Worm (Caenorhabditis elegans): ENCODE measurements around the gene cdkr-3.

The cdkr-3 gene

ce11 chrV:20266992-20267391 is 2.9 kb upstream of the cdkr-3 start, which contains the start of gene mdt-17 (continued):
- TF ChIP-seq daf-16 (GFP tag; optimal IDR thresholded peaks at IDR 0.05) (no peak), daf-16 (tag; optimal IDR thresholded peaks at IDR 0.05) (peak; percentile 5), mdl-1 (tag; optimal IDR thresholded peaks at IDR 0.05) (no peak), aly-2 (tag; optimal IDR thresholded peaks at IDR 0.05) (no peak), F26F4.8 (GFP tag; conservative IDR thresholded peaks at IDR 0.05) (0 out of 2 replicates have a peak, but pooled peaks have one; percentile 26), nhr-25 (tag; optimal IDR thresholded peaks at IDR 0.05; ENCODE audit: borderline replicate concordance, insufficient read depth) (no peak), mdt-29 (GFP tag; IDR thresholded peaks at IDR 0.05) (no peak), tag-97 (GFP tag; IDR thresholded peaks at IDR 0.05) (no peak), ama-1 (optimal IDR thresholded peaks at IDR 0.05) (peak; percentile 18), lsy-2 (tag; optimal IDR thresholded peaks at IDR 0.05) (no peak), lin-39 (tag; optimal IDR thresholded peaks at IDR 0.05) (no peak), egl-43 (GFP tag; IDR thresholded peaks at IDR 0.05) (no peak), ceh-28 (tag; optimal IDR thresholded peaks at IDR 0.05) (no peak), vab-7 (GFP tag; IDR thresholded peaks at IDR 0.05) (no peak), lir-3 (tag; optimal IDR thresholded peaks at IDR 0.05) (no peak), nhr-77 (tag; optimal IDR thresholded peaks at IDR 0.05) (no peak), Y75B8A.6 (GFP tag; IDR thresholded peaks at IDR 0.05) (no peak), Y48G9A.11 (GFP tag; IDR thresholded peaks at IDR 0.05) (0 out of 2 replicates have a peak, but pooled peaks have one; percentile 52), aha-1 (tag) (peak; percentile 72), nhr-102 (tag; optimal IDR thresholded peaks at IDR 0.05) (no peak), nhr-237 (tag; optimal IDR thresholded peaks at IDR 0.05) (no peak), T20F7.1 (GFP tag; optimal IDR thresholded peaks at IDR 0.05) (no peak), zfp-2 (tag; optimal IDR thresholded peaks at IDR 0.05) (no peak), ZK546.5 (tag; optimal IDR thresholded peaks at IDR 0.05) (no peak)

ce11 chrV:20276923-20277322 is 7.0 kb downstream of the cdkr-3 start:
- TF ChIP-seq mep-1 (tag; optimal IDR thresholded peaks at IDR 0.05) (no peak), arid-1 (GFP tag; conservative IDR thresholded peaks at IDR 0.05) (no peak), ztf-11 (tag; optimal IDR thresholded peaks at IDR 0.05) (no peak), Y5F2A.4 (GFP tag; optimal IDR thresholded peaks at IDR 0.05) (no peak), unc-62 (GFP tag; optimal IDR thresholded peaks at IDR 0.05 in 1 of 2) (no peak), unc-62 (tag; optimal IDR thresholded peaks at IDR 0.05) (no peak), F26F4.8 (GFP tag; conservative IDR thresholded peaks at IDR 0.05) (no peak), gei-8 (GFP tag; optimal IDR thresholded peaks at IDR 0.05) (no peak), F49E8.2 (tag; optimal IDR thresholded peaks at IDR 0.05; ENCODE audit: borderline replicate concordance) (no peak), ceh-62 (tag; optimal IDR thresholded peaks at IDR 0.05) (no peak), dmd-6 (GFP tag; IDR thresholded peaks at IDR 0.05) (no peak), mes-2 (tag; optimal IDR thresholded peaks at IDR 0.05; ENCODE audit: poor library complexity, severe bottlenecking) (no peak), lin-39 (tag; optimal IDR thresholded peaks at IDR 0.05) (no peak), zip-2 (tag; optimal IDR thresholded peaks at IDR 0.05) (no peak), ceh-44 (GFP tag; IDR thresholded peaks at IDR 0.05) (no peak), nhr-77 (tag; optimal IDR thresholded peaks at IDR 0.05) (no peak)

ce11 chrV:20279309-20279708 is 9.4 kb downstream of the cdkr-3 start:
- TF ChIP-seq ZK546.5 (tag; optimal IDR thresholded peaks at IDR 0.05): no peak
- TF ChIP-seq jun-1 (tag; optimal IDR thresholded peaks at IDR 0.05): no peak
- no peak for TF ChIP-seq duxl-1 (tag; optimal IDR thresholded peaks at IDR 0.05; ENCODE audit: poor library complexity)
- TF ChIP-seq daf-8 (GFP tag; IDR thresholded peaks at IDR 0.05): no peak
- no peak for TF ChIP-seq ceh-28 (tag; optimal IDR thresholded peaks at IDR 0.05)
- TF ChIP-seq nhr-11 (tag; optimal IDR thresholded peaks at IDR 0.05): no peak
- no peak for TF ChIP-seq nhr-76 (tag; optimal IDR thresholded peaks at IDR 0.05)
- no peak for TF ChIP-seq ctbp-1 (GFP tag; IDR thresholded peaks at IDR 0.05)
- TF ChIP-seq fkh-10 (GFP tag; optimal IDR thresholded peaks at IDR 0.05): no peak
- no peak for TF ChIP-seq zag-1 (tag; optimal IDR thresholded peaks at IDR 0.05)
- no peak for TF ChIP-seq nhr-41 (GFP tag; IDR thresholded peaks at IDR 0.05)
- TF ChIP-seq cey-2 (tag; optimal IDR thresholded peaks at IDR 0.05; ENCODE audit: borderline replicate concordance, insufficient read depth): no peak
- no peak for TF ChIP-seq nhr-10 (tag; optimal IDR thresholded peaks at IDR 0.05)
- no peak for TF ChIP-seq zip-2 (tag; optimal IDR thresholded peaks at IDR 0.05)
- no peak for TF ChIP-seq aha-1 (tag)
- no peak for TF ChIP-seq mxl-2 (GFP tag; conservative IDR thresholded peaks at IDR 0.05)
- no peak for TF ChIP-seq mxl-3 (GFP tag; optimal IDR thresholded peaks at IDR 0.05)
- no peak for TF ChIP-seq egl-27 (tag; optimal IDR thresholded peaks at IDR 0.05)

Data from whole organism, L4 larva.